Worm (Caenorhabditis elegans) whole organism, L4/young adult: Measurements from ENCODE around the gene ifc-2.

ENCODE experiments used
- W03F9.2 ChIP-seq: fragments of 150-350 bp; optimal IDR thresholded peaks from 2 replicates; lab custom pipeline; 2014; ENCODE audit warnings: missing biosample characterization, missing genetic modification characterization
- dao-5 ChIP-seq: sonication (generic microtip); optimal IDR thresholded peaks from 2 replicates; lab custom pipeline; 2016; ENCODE audit warnings: missing genotype, missing genetic modification characterization, moderate library complexity, missing compliant biosample characterization
- him-1 ChIP-seq: sonication (generic microtip); optimal IDR thresholded peaks from 2 replicates; lab custom pipeline; 2016; ENCODE audit warnings: missing genotype, missing genetic modification reagents, missing genetic modification characterization, missing compliant biosample characterization

DNA sequence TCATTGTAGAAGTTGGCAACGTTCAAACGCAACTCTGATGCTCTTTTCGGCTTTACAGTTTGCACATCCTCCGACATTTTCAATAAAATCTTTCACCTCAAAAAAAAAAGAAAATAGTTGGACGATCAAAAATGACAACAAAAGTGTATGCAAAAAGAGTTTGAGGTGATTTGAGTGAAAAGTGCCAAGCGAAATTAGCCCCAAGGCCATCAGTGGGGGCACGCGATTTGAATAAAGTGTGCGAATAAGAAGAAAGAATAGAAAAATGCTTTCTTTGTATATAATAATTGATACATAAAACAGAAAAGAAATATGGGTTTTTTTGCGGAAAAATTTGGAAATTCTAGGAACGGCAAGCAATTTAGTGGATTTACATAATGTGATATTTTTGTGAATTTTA, 11.4 kb upstream of the ifc-2 start, which contains the start of gene T19D7.5:
- TF ChIP-seq dao-5 (tag; lab: Kevin White, UChicago) (no peak), him-1 (no peak), W03F9.2 (no peak)
